Fruit fly (Drosophila melanogaster): Measurements from ENCODE around the gene CG3437.

CG3437 gene

DNA sequence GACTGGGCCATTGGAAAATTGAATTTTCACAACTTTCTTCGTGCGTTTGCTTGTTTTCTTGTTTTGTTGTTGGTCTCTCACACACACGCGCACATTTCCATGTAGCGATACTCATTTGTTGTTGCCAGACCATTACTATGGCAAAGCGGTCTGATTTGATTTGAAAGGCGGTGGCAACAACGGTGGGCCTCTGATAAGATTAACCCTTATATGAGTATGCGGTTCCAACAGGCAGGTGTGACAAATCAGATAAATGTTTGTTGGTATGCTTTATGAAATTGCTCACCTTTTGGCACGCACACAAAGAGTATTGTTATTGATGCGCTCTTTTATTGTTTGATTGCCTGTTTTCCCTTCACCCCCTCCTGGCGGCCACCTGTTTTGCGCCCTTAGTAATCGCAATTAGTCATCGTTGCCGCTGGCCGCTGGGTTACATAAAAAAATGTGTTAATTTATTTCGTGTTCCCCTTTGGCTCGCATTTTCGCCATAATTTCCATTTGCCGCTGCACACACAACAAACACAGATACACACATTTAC is 10.2 kb downstream of the CG3437 start (continued):
- TF ChIP-seq CoRest (tag; optimal IDR thresholded peaks at IDR 0.05) (no peak), CG10543 (GFP tag; optimal IDR thresholded peaks at IDR 0.05) (peak; percentile 43), CG4617 (GFP tag; optimal IDR thresholded peaks at IDR 0.05; ENCODE audit: borderline replicate concordance) (no peak), CG12219 (GFP tag; optimal IDR thresholded peaks at IDR 0.05) (no peak), Adf1 (GFP tag; IDR thresholded peaks at IDR 0.05) (no peak), CG1832 (GFP tag; optimal IDR thresholded peaks at IDR 0.05) (no peak), CG12155 (GFP tag; optimal IDR thresholded peaks at IDR 0.05) (no peak), cg (GFP tag; optimal IDR thresholded peaks at IDR 0.05) (peak; percentile 90), Rfx (GFP tag; IDR thresholded peaks at IDR 0.05) (peak; percentile 38), Ets65A (GFP tag) (no peak), Hmr (GFP tag; optimal IDR thresholded peaks at IDR 0.05) (peak; percentile 36), sisA (GFP tag; IDR thresholded peaks at IDR 0.05) (no peak), BtbVII (GFP tag; optimal IDR thresholded peaks at IDR 0.05) (peak; percentile 1), Pdp1 (GFP tag; optimal IDR thresholded peaks at IDR 0.05) (peak in 1 of 2 experiments; percentile 93), CG2875 (GFP tag; optimal IDR thresholded peaks at IDR 0.05) (no peak), twi (tag; optimal IDR thresholded peaks at IDR 0.05) (no peak), disco-r (GFP tag; optimal IDR thresholded peaks at IDR 0.05) (no peak), Opbp (GFP tag; IDR thresholded peaks at IDR 0.05; ENCODE audit: partially characterized antibody) (no peak), fd3F (GFP tag; optimal IDR thresholded peaks at IDR 0.05) (no peak), crol (GFP tag; IDR thresholded peaks at IDR 0.05) (peak; percentile 56; the same call in 1 of the 2 replicates), mld (GFP tag; IDR thresholded peaks at IDR 0.05; ENCODE audit: partially characterized antibody) (no peak), crc (GFP tag; optimal IDR thresholded peaks at IDR 0.05) (no peak), klu (GFP tag; IDR thresholded peaks at IDR 0.05) (no peak), CG8290 (GFP tag; optimal IDR thresholded peaks at IDR 0.05) (no peak), CG8290 (tag; optimal IDR thresholded peaks at IDR 0.05) (peak in 1 of 2 experiments; percentile 20), salm (tag; optimal IDR thresholded peaks at IDR 0.05) (no peak), CG33557 (GFP tag; optimal IDR thresholded peaks at IDR 0.05) (no peak), CG10147 (GFP tag; optimal IDR thresholded peaks at IDR 0.05) (no peak), HHEX (GFP tag; optimal IDR thresholded peaks at IDR 0.05) (peak; percentile 21), croc (GFP tag; conservative IDR thresholded peaks at IDR 0.05) (no peak), CG7987 (GFP tag; optimal IDR thresholded peaks at IDR 0.05) (no peak), CG30020 (tag; optimal IDR thresholded peaks at IDR 0.05) (no peak), E2f2 (GFP tag; IDR thresholded peaks at IDR 0.05) (no peak), Asciz (GFP tag; optimal IDR thresholded peaks at IDR 0.05) (no peak), CG2116 (GFP tag; optimal IDR thresholded peaks at IDR 0.05) (no peak), CHES-1-like (GFP tag; optimal IDR thresholded peaks at IDR 0.05) (peak; percentile 18), MBD-R2 (GFP tag; IDR thresholded peaks at IDR 0.05) (peak; percentile 7; the same call in 1 of the 2 replicates), Kr (GFP tag; optimal IDR thresholded peaks at IDR 0.05) (peak; percentile 79), Mrtf (GFP tag; IDR thresholded peaks at IDR 0.05) (no peak), hth (optimal IDR thresholded peaks at IDR 0.05) (no peak), sug (tag; optimal IDR thresholded peaks at IDR 0.05) (peak; percentile 49), sob (GFP tag; IDR thresholded peaks at IDR 0.05) (no peak), vvl (GFP tag; IDR thresholded peaks at IDR 0.05) (peak; percentile 55; the same call in 1 of the 2 replicates), CG34376 (GFP tag; optimal IDR thresholded peaks at IDR 0.05) (peak; percentile 79), CG9932 (GFP tag; IDR thresholded peaks at IDR 0.05) (0 out of 2 replicates have a peak, but pooled peaks have one; percentile 11), CG1792 (GFP tag; optimal IDR thresholded peaks at IDR 0.05) (no peak), sqz (GFP tag; optimal IDR thresholded peaks at IDR 0.05) (peak; percentile 28), tup (GFP tag; optimal IDR thresholded peaks at IDR 0.05) (no peak), CG16779 (GFP tag; IDR thresholded peaks at IDR 0.05) (no peak), otp (GFP tag; IDR thresholded peaks at IDR 0.05) (peak; percentile 16; the same call in 1 of the 3 replicates), cad (GFP tag; optimal IDR thresholded peaks at IDR 0.05) (peak; percentile 23)
